Worm (Caenorhabditis elegans) whole organism, young adult: ENCODE data around the gene cdk-12.

Source experiments
- C17E4.6 ChIP-seq: fragments of 200-800 bp; sonication (Bioruptor generic); IDR thresholded peaks from 2 replicates; pipeline ENCODE4 v1.3.6; 2022; ENCODE audit warnings: missing genetic modification reagents, missing genetic modification characterization, missing compliant biosample characterization
- F49E8.2 ChIP-seq: sonication (generic microtip); optimal IDR thresholded peaks from 3 replicates; lab custom pipeline; 2017; ENCODE audit warnings: missing genetic modification characterization, mild to moderate bottlenecking, missing compliant biosample characterization, antibody characterized with exemption, moderate library complexity; ENCODE audit not compliant: insufficient read depth
- F55B11.4 ChIP-seq: sonication (generic microtip); optimal IDR thresholded peaks from 2 replicates; lab custom pipeline; 2016; ENCODE audit warnings: missing compliant biosample characterization, missing genetic modification characterization, borderline replicate concordance; ENCODE audit not compliant: insufficient read depth
- F57A8.1 ChIP-seq: fragments of 200-800 bp; sonication (Bioruptor generic); optimal IDR thresholded peaks from 2 replicates; lab custom pipeline; 2018; ENCODE audit warnings: mild to moderate bottlenecking, missing genetic modification characterization, moderate library complexity, missing compliant biosample characterization
- F57C9.4 ChIP-seq: sonication (generic microtip); optimal IDR thresholded peaks from 2 replicates; lab custom pipeline; 2017; ENCODE audit warnings: mild to moderate bottlenecking, missing genetic modification characterization, missing compliant biosample characterization
- K11D2.4 ChIP-seq: fragments of 200-800 bp; sonication (Bioruptor generic); IDR thresholded peaks from 2 replicates; pipeline ENCODE4 v1.3.6; 2022; ENCODE audit warnings: missing genetic modification reagents, missing genetic modification characterization, missing compliant biosample characterization
- T07F8.4 ChIP-seq: sonication (generic microtip); optimal IDR thresholded peaks from 2 replicates; lab custom pipeline; 2016; ENCODE audit warnings: mild to moderate bottlenecking, missing genetic modification characterization, moderate library complexity, missing compliant biosample characterization
- T26A5.8 ChIP-seq: sonication (generic microtip); optimal IDR thresholded peaks from 2 replicates; lab custom pipeline; 2016; ENCODE audit warnings: missing genetic modification characterization, missing compliant biosample characterization
- Y79H2A.3 ChIP-seq: fragments of 200-800 bp; sonication (Bioruptor generic); conservative IDR thresholded peaks from 2 replicates; pipeline ENCODE4 v1.3.6; 2022; ENCODE audit warnings: missing genetic modification reagents, missing genetic modification characterization, missing compliant biosample characterization
- ZK185.1 ChIP-seq: sonication (generic microtip); optimal IDR thresholded peaks from 2 replicates; lab custom pipeline; 2016; ENCODE audit warnings: mild to moderate bottlenecking, missing genetic modification characterization, missing compliant biosample characterization; ENCODE audit not compliant: poor library complexity, severe bottlenecking
- aptf-3 ChIP-seq: fragments of 200-800 bp; sonication (Bioruptor generic); IDR thresholded peaks from 2 replicates; pipeline ENCODE4 v1.3.6; 2022; ENCODE audit warnings: missing genetic modification characterization, missing compliant biosample characterization
- athp-1 ChIP-seq: sonication (generic microtip); optimal IDR thresholded peaks from 2 replicates; lab custom pipeline; 2017; ENCODE audit warnings: mild to moderate bottlenecking, missing genetic modification characterization, missing compliant biosample characterization
- cebp-1 ChIP-seq, 2 experiments: fragments of 200-800 bp in 1 of 2; sonication (Bioruptor generic) in 1 of 2; sonication (generic microtip) in 1 of 2; IDR thresholded peaks in 1 of 2; optimal IDR thresholded peaks in 1 of 2; 2 replicates each; pipeline versions ENCODE4 v1.3.6 to Lab custom; 2017 to 2022; ENCODE audit warnings: missing compliant biosample characterization in 2 of 2, missing genetic modification characterization in 2 of 2, mild to moderate bottlenecking in 1 of 2, missing genetic modification reagents in 1 of 2, moderate library complexity in 1 of 2
- ceh-91 ChIP-seq: fragments of 200-800 bp; sonication (Bioruptor generic); IDR thresholded peaks from 2 replicates; pipeline ENCODE4 v1.3.6; 2022; ENCODE audit warnings: missing genetic modification reagents, missing genetic modification characterization, missing compliant biosample characterization
- chd-7 ChIP-seq: sonication (generic microtip); optimal IDR thresholded peaks from 2 replicates; lab custom pipeline; 2016; ENCODE audit warnings: mild to moderate bottlenecking, missing genetic modification characterization, moderate library complexity, missing compliant biosample characterization
- die-1 ChIP-seq: sonication (generic microtip); optimal IDR thresholded peaks from 2 replicates; lab custom pipeline; 2016; ENCODE audit warnings: missing genotype, mild to moderate bottlenecking, missing genetic modification characterization, missing compliant biosample characterization
- dox-1 ChIP-seq: fragments of 200-800 bp; sonication (Bioruptor generic); IDR thresholded peaks from 2 replicates; pipeline ENCODE4 v1.3.6; 2022; ENCODE audit warnings: missing genetic modification reagents, missing genetic modification characterization, missing compliant biosample characterization
- ets-4 ChIP-seq: fragments of 200-800 bp; sonication (Bioruptor generic); optimal IDR thresholded peaks from 2 replicates; lab custom pipeline; 2018; ENCODE audit warnings: mild to moderate bottlenecking, missing genetic modification characterization, missing compliant biosample characterization
- fkh-3 ChIP-seq: sonication (generic microtip); optimal IDR thresholded peaks from 2 replicates; lab custom pipeline; 2016; ENCODE audit warnings: mild to moderate bottlenecking, missing genetic modification characterization, missing compliant biosample characterization
- hlh-12 ChIP-seq: sonication (generic microtip); optimal IDR thresholded peaks from 2 replicates; lab custom pipeline; 2016; ENCODE audit warnings: missing genetic modification characterization, missing compliant biosample characterization
- let-526 ChIP-seq: fragments of 200-800 bp; sonication (Bioruptor generic); IDR thresholded peaks from 2 replicates; pipeline ENCODE4 v1.3.6; 2022; ENCODE audit warnings: missing genetic modification reagents, missing genetic modification characterization, missing compliant biosample characterization
- lin-40 ChIP-seq: sonication (generic microtip); optimal IDR thresholded peaks from 2 replicates; lab custom pipeline; 2016; ENCODE audit warnings: missing genetic modification characterization, mild to moderate bottlenecking, missing compliant biosample characterization, missing genotype, missing genetic modification reagents
- lin-54 ChIP-seq: fragments of 200-800 bp; sonication (Bioruptor generic); optimal IDR thresholded peaks from 2 replicates; lab custom pipeline; 2018; ENCODE audit warnings: mild to moderate bottlenecking, missing genetic modification characterization, missing compliant biosample characterization
- lir-1 ChIP-seq: fragments of 200-800 bp; sonication (Bioruptor generic); conservative IDR thresholded peaks from 2 replicates; pipeline ENCODE4 v1.3.6; 2022; ENCODE audit warnings: missing genetic modification reagents, missing genetic modification characterization, missing compliant biosample characterization
- madf-10 ChIP-seq: sonication (generic microtip); optimal IDR thresholded peaks from 2 replicates; lab custom pipeline; 2016; ENCODE audit warnings: mild to moderate bottlenecking, missing genetic modification characterization, missing compliant biosample characterization
- mel-28 ChIP-seq: sonication (generic microtip); optimal IDR thresholded peaks from 2 replicates; lab custom pipeline; 2016; ENCODE audit warnings: borderline replicate concordance, mild to moderate bottlenecking, missing genetic modification characterization, missing compliant biosample characterization
- nhr-27 ChIP-seq: fragments of 200-800 bp; sonication (Bioruptor generic); optimal IDR thresholded peaks from 2 replicates; lab custom pipeline; 2018; ENCODE audit warnings: mild to moderate bottlenecking, missing genetic modification characterization, moderate library complexity, missing compliant biosample characterization
- nhr-90 ChIP-seq: sonication (generic microtip); optimal IDR thresholded peaks from 2 replicates; lab custom pipeline; 2016; ENCODE audit warnings: missing genotype, mild to moderate bottlenecking, missing genetic modification characterization, missing compliant biosample characterization
- pbrm-1 ChIP-seq: fragments of 200-800 bp; sonication (Bioruptor generic); IDR thresholded peaks from 2 replicates; pipeline ENCODE4 v1.3.6; 2022; ENCODE audit warnings: missing genetic modification reagents, missing genetic modification characterization, missing compliant biosample characterization
- pha-4 ChIP-seq: fragments of 150-350 bp; sonication (generic microtip); optimal IDR thresholded peaks from 2 replicates; lab custom pipeline; 2014; ENCODE audit warnings: missing biosample characterization, missing genetic modification reagents, missing genetic modification characterization
- rcor-1 ChIP-seq: fragments of 200-800 bp; sonication (Bioruptor generic); IDR thresholded peaks from 2 replicates; pipeline ENCODE4 v1.3.6; 2022; ENCODE audit warnings: missing genetic modification reagents, missing genetic modification characterization, missing compliant biosample characterization
- snpc-4 ChIP-seq, 5 experiments: fragments of 150-350 bp in 1 of 5; sonication (generic microtip) in 4 of 5; optimal IDR thresholded peaks; 2 replicates each; lab custom pipeline; 2014 to 2018; ENCODE audit warnings: missing genetic modification characterization in 5 of 5, missing biosample characterization in 3 of 5, antibody characterized with exemption in 2 of 5, mild to moderate bottlenecking in 2 of 5, missing compliant biosample characterization in 2 of 5, missing genotype in 2 of 5, moderate library complexity in 2 of 5, missing genetic modification reagents in 1 of 5
- somi-1 ChIP-seq: fragments of 200-800 bp; sonication (Bioruptor generic); optimal IDR thresholded peaks from 2 replicates; lab custom pipeline; 2018; ENCODE audit warnings: mild to moderate bottlenecking, missing genetic modification characterization, missing compliant biosample characterization
- unc-62 ChIP-seq: fragments of 150-350 bp; optimal IDR thresholded peaks from 2 replicates; lab custom pipeline; 2014; ENCODE audit warnings: missing biosample characterization, missing genetic modification reagents, missing genetic modification characterization
- zim-3 ChIP-seq: sonication (generic microtip); optimal IDR thresholded peaks from 2 replicates; lab custom pipeline; 2017; ENCODE audit warnings: mild to moderate bottlenecking, missing genetic modification characterization, moderate library complexity, missing compliant biosample characterization
- ztf-26 ChIP-seq: sonication (generic microtip); optimal IDR thresholded peaks from 2 replicates; lab custom pipeline; 2017; ENCODE audit warnings: missing genetic modification characterization, missing compliant biosample characterization

The cdk-12 gene

ce11 chrIII:4284732-4285165, 48.0 kb upstream of the cdk-12 start (continued):
- TF ChIP-seq unc-62 (GFP tag; lab: Kevin White, UChicago) (peak; percentile 35), ztf-26 (peak; percentile 75), lir-1 (GFP tag; lab: Robert Waterston, UW) (0 out of 2 replicates have a peak, but pooled peaks have one; percentile 29), C17E4.6 (GFP tag; lab: Robert Waterston, UW) (no peak), zim-3 (no peak), cebp-1 (GFP tag; IDR thresholded peaks at IDR 0.05; lab: Robert Waterston, UW) (no peak), cebp-1 (tag; optimal IDR thresholded peaks at IDR 0.05; lab: Kevin White, UChicago) (peak; percentile 77), T07F8.4 (tag; lab: Kevin White, UChicago) (no peak), ZK185.1 (tag; lab: Kevin White, UChicago) (no peak), somi-1 (GFP tag; lab: Kevin White, UChicago) (peak; percentile 75), lin-54 (peak; percentile 32), chd-7 (tag; lab: Kevin White, UChicago) (peak; percentile 51), ets-4 (GFP tag; lab: Kevin White, UChicago) (peak; percentile 40), madf-10 (tag; lab: Kevin White, UChicago) (peak; percentile 64), mel-28 (no peak), nhr-90 (peak; percentile 54), die-1 (tag; lab: Kevin White, UChicago) (peak; percentile 25), F57A8.1 (no peak), pbrm-1 (GFP tag; lab: Robert Waterston, UW) (0 out of 2 replicates have a peak, but pooled peaks have one; percentile 52), pha-4 (peak; percentile 57), dox-1 (GFP tag; lab: Robert Waterston, UW) (peak; percentile 78), snpc-4 (GFP tag; optimal IDR thresholded peaks at IDR 0.05; lab: Kevin White, UChicago) (no peak), snpc-4 (tag; optimal IDR thresholded peaks at IDR 0.05; lab: Kevin White, UChicago) (peak in 3 of 4 experiments; percentile 20 to 57 (median 52)), rcor-1 (GFP tag; lab: Robert Waterston, UW) (0 out of 2 replicates have a peak, but pooled peaks have one; percentile 10)

DNA sequence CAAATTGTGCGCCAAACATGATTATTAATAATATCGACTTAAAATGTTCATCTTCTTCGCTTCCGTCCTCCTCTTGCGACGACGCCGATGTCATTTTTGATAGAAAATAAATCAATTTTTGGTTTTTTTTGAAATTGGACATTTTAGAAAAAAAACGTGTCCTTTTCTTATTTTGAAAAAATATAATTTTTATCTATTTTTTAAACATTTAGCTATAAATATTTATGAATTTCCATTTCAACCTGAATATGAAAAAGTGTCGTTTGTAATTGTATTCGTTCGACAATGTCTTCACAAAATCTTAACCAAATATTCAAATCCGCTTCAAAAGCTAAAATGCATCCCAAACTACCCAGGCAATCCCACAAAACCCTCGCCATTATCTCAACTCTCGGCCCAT, 45.4 kb upstream of the cdk-12 start, which contains the start of gene R10E4.3:
R10E4.3 (minus strand) TSS at position 101 of the 400 bp plus-strand sequence.
- TF ChIP-seq Y79H2A.3 (no peak), pha-4 (no peak), dox-1 (GFP tag; lab: Robert Waterston, UW) (no peak), fkh-3 (tag; lab: Kevin White, UChicago) (no peak), nhr-27 (tag; lab: Kevin White, UChicago) (no peak), F49E8.2 (no peak), let-526 (GFP tag; lab: Robert Waterston, UW) (no peak), athp-1 (tag; lab: Kevin White, UChicago) (no peak), lir-1 (GFP tag; lab: Robert Waterston, UW) (no peak), F57C9.4 (tag; lab: Kevin White, UChicago) (no peak), lin-40 (no peak), F55B11.4 (tag; lab: Kevin White, UChicago) (no peak), K11D2.4 (GFP tag; lab: Robert Waterston, UW) (no peak), hlh-12 (tag; lab: Kevin White, UChicago) (no peak), aptf-3 (no peak)

DNA sequence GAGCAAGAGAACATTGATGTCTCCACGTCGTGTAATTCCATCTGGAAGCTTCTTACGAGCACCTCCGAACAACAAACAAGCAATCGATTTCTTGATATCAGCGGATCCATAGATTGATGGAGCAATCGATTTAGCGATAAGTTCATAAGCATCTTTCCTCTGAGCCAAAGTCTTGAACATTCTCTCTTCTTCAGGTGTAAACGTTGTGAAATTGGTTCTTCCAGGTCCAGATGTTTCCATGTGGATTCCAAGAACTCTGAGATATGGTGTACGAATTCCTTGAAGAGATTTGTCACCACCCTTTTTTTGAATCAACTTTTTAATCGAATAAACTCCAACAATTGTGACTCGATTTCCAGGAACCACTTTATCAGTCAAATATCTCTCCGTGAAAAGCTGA, 42.8 kb upstream of the cdk-12 start:
- TF ChIP-seq snpc-4 (GFP tag; optimal IDR thresholded peaks at IDR 0.05; lab: Kevin White, UChicago) (no peak), snpc-4 (tag; optimal IDR thresholded peaks at IDR 0.05; lab: Kevin White, UChicago) (no peak), T26A5.8 (tag; lab: Kevin White, UChicago) (no peak), ceh-91 (GFP tag; lab: Robert Waterston, UW) (no peak), madf-10 (tag; lab: Kevin White, UChicago) (no peak)
